Worm (Caenorhabditis elegans): ENCODE results near the gene ZC204.14.

- no peak for TF ChIP-seq flt-1 (GFP tag; IDR thresholded peaks at IDR 0.05)
- no peak for TF ChIP-seq ztf-23 (GFP tag; IDR thresholded peaks at IDR 0.05)
- no peak for TF ChIP-seq klf-2 (GFP tag; conservative IDR thresholded peaks at IDR 0.05)
- no peak for TF ChIP-seq med-1 (GFP tag; optimal IDR thresholded peaks at IDR 0.05; ENCODE audit: insufficient read depth)
- TF ChIP-seq tab-1 (GFP tag; IDR thresholded peaks at IDR 0.05): no peak
Measured at ce11 chrII:1670260-1670879, 7.6 kb upstream of the ZC204.14 start, which contains the start of gene nhx-6.

Data from whole organism, midembryonic.